Comparison of ENCODE assay signal across 5 worm cellular contexts in genomic region chrV:3587633-3588032, ce11.
TF ChIP-seq lines count a peak whose summit lies in the region.

No protein-coding gene starts in this region.

TF ChIP-seq in whole organism, L1 larva, 84 proteins besides CTCF, POLR2A, EP300 and RAD21 (continues in another document):
- TF ChIP-seq Y116A8C.19 (tag; optimal IDR thresholded peaks at IDR 0.05; lab: Kevin White, UChicago; ENCODE audit: borderline replicate concordance): no peak
- peak; percentile 12 for TF ChIP-seq tbx-2 (tag; optimal IDR thresholded peaks at IDR 0.05; lab: Kevin White, UChicago)
- TF ChIP-seq nhr-47 (tag; optimal IDR thresholded peaks at IDR 0.05; lab: Kevin White, UChicago): no peak
- no peak for TF ChIP-seq mdl-1 (tag; optimal IDR thresholded peaks at IDR 0.05; lab: Kevin White, UChicago)
- TF ChIP-seq swsn-7 (tag; optimal IDR thresholded peaks at IDR 0.05; lab: Kevin White, UChicago): peak; percentile 47
- TF ChIP-seq fkh-4 (tag; optimal IDR thresholded peaks at IDR 0.05; lab: Kevin White, UChicago; ENCODE audit: borderline replicate concordance): no peak
- TF ChIP-seq nhr-85 (tag; lab: Kevin White, UChicago): peak; percentile 36
- TF ChIP-seq sox-4 (tag; optimal IDR thresholded peaks at IDR 0.05; lab: Kevin White, UChicago): no peak
- TF ChIP-seq sup-37 (GFP tag; optimal IDR thresholded peaks at IDR 0.05; lab: Kevin White, UChicago): no peak
- peak; percentile 21 for TF ChIP-seq snu-23 (GFP tag; optimal IDR thresholded peaks at IDR 0.05; lab: Kevin White, UChicago)
- no peak for TF ChIP-seq ets-5 (GFP tag; IDR thresholded peaks at IDR 0.05; lab: Robert Waterston, UW)
- no peak for TF ChIP-seq skn-1 (tag; optimal IDR thresholded peaks at IDR 0.05; lab: Kevin White, UChicago)
- TF ChIP-seq nhr-71 (tag; optimal IDR thresholded peaks at IDR 0.05; lab: Kevin White, UChicago): peak; percentile 48
- TF ChIP-seq mef-2 (tag; optimal IDR thresholded peaks at IDR 0.05; lab: Kevin White, UChicago): no peak
- no peak for TF ChIP-seq irx-1 (tag; optimal IDR thresholded peaks at IDR 0.05; lab: Kevin White, UChicago)
- peak; percentile 29 for TF ChIP-seq nhr-20 (tag; optimal IDR thresholded peaks at IDR 0.05; lab: Kevin White, UChicago)
- TF ChIP-seq snpc-4 (tag; optimal IDR thresholded peaks at IDR 0.05; lab: Kevin White, UChicago): no peak
- TF ChIP-seq unc-130 (tag; optimal IDR thresholded peaks at IDR 0.05; lab: Kevin White, UChicago): peak; percentile 20
- TF ChIP-seq C34B4.2 (tag; optimal IDR thresholded peaks at IDR 0.05; lab: Kevin White, UChicago): no peak

TF ChIP-seq in whole organism, L3 larva, 47 proteins besides CTCF, POLR2A, EP300 and RAD21:
- peak; percentile 11 for TF ChIP-seq hmg-11 (tag; optimal IDR thresholded peaks at IDR 0.05; lab: Kevin White, UChicago)
- TF ChIP-seq ama-1 (optimal IDR thresholded peaks at IDR 0.05; lab: Kevin White, UChicago): no peak
- no peak for TF ChIP-seq egl-5 (tag; optimal IDR thresholded peaks at IDR 0.05; lab: Kevin White, UChicago)
- TF ChIP-seq nhr-23 (tag; optimal IDR thresholded peaks at IDR 0.05; lab: Kevin White, UChicago): peak; percentile 17
- TF ChIP-seq pha-4 (tag; optimal IDR thresholded peaks at IDR 0.05; lab: Kevin White, UChicago): peak; percentile 24
- peak; percentile 33 for TF ChIP-seq nfya-1 (tag; optimal IDR thresholded peaks at IDR 0.05; lab: Kevin White, UChicago; ENCODE audit: insufficient read depth)
- TF ChIP-seq elt-2 (tag; optimal IDR thresholded peaks at IDR 0.05; lab: Kevin White, UChicago): peak; percentile 20
- TF ChIP-seq ceh-9 (tag; optimal IDR thresholded peaks at IDR 0.05; lab: Kevin White, UChicago): no peak
- TF ChIP-seq nhr-43 (tag; optimal IDR thresholded peaks at IDR 0.05; lab: Kevin White, UChicago; ENCODE audit: poor library complexity, severe bottlenecking): peak; percentile 1
- TF ChIP-seq ztf-11 (tag; optimal IDR thresholded peaks at IDR 0.05; lab: Kevin White, UChicago): no peak
- peak; percentile 10 for TF ChIP-seq pqm-1 (tag; optimal IDR thresholded peaks at IDR 0.05; lab: Kevin White, UChicago)

TF ChIP-seq in whole organism, early embryonic, 17 proteins besides CTCF, POLR2A, EP300 and RAD21:
- TF ChIP-seq hmbx-1 (tag; optimal IDR thresholded peaks at IDR 0.05; lab: Kevin White, UChicago): no peak
- no peak for TF ChIP-seq tra-4 (tag; optimal IDR thresholded peaks at IDR 0.05; lab: Kevin White, UChicago)
- peak; percentile 52 for TF ChIP-seq B0310.2 (tag; optimal IDR thresholded peaks at IDR 0.05; lab: Kevin White, UChicago)
- peak; percentile 60 for TF ChIP-seq ceh-36 (tag; optimal IDR thresholded peaks at IDR 0.05; lab: Kevin White, UChicago)
- no peak for TF ChIP-seq aly-1 (tag; optimal IDR thresholded peaks at IDR 0.05; lab: Kevin White, UChicago)
- TF ChIP-seq tbx-11 (GFP tag; IDR thresholded peaks at IDR 0.05; lab: Robert Waterston, UW): peak; percentile 55; the same call in 1 of the 2 replicates
- TF ChIP-seq pes-1 (GFP tag; IDR thresholded peaks at IDR 0.05; lab: Robert Waterston, UW): peak; percentile 84
- TF ChIP-seq ceh-13 (GFP tag; optimal IDR thresholded peaks at IDR 0.05; lab: Kevin White, UChicago): no peak
- peak; percentile 45; the same call in 1 of the 2 replicates for TF ChIP-seq scrt-1 (GFP tag; IDR thresholded peaks at IDR 0.05; lab: Robert Waterston, UW)
- TF ChIP-seq ama-1 (optimal IDR thresholded peaks at IDR 0.05; lab: Kevin White, UChicago): no peak
- no peak for TF ChIP-seq tbx-37 (GFP tag; conservative IDR thresholded peaks at IDR 0.05; lab: Robert Waterston, UW)
- TF ChIP-seq hmg-4 (GFP tag; optimal IDR thresholded peaks at IDR 0.05; lab: Kevin White, UChicago): peak; percentile 61
- peak; percentile 28 for TF ChIP-seq hnd-1 (tag; optimal IDR thresholded peaks at IDR 0.05; lab: Kevin White, UChicago)
- peak; percentile 59 for TF ChIP-seq F13C5.2 (tag; optimal IDR thresholded peaks at IDR 0.05; lab: Kevin White, UChicago)
- TF ChIP-seq flt-1 (GFP tag; IDR thresholded peaks at IDR 0.05; lab: Robert Waterston, UW): no peak; the same call in 1 of the 2 replicates
- peak; percentile 68; the same call in 1 of the 2 replicates for TF ChIP-seq sea-1 (GFP tag; conservative IDR thresholded peaks at IDR 0.05; lab: Robert Waterston, UW)
- TF ChIP-seq ets-7 (tag; optimal IDR thresholded peaks at IDR 0.05; lab: Kevin White, UChicago): no peak

TF ChIP-seq in whole organism, midembryonic, 9 proteins besides CTCF, POLR2A, EP300 and RAD21:
- TF ChIP-seq tab-1 (GFP tag; IDR thresholded peaks at IDR 0.05; lab: Robert Waterston, UW) (peak; percentile 81; the same call in 1 of the 2 replicates), flt-1 (GFP tag; IDR thresholded peaks at IDR 0.05; lab: Robert Waterston, UW) (peak; percentile 74), ref-1 (GFP tag; conservative IDR thresholded peaks at IDR 0.05; lab: Robert Waterston, UW) (no peak), T22C8.4 (GFP tag; IDR thresholded peaks at IDR 0.05; lab: Robert Waterston, UW) (0 out of 2 replicates have a peak, but pooled peaks have one; percentile 15), klf-2 (GFP tag; conservative IDR thresholded peaks at IDR 0.05; lab: Robert Waterston, UW) (0 out of 2 replicates have a peak, but pooled peaks have one; percentile 57), med-1 (GFP tag; optimal IDR thresholded peaks at IDR 0.05; lab: Kevin White, UChicago; ENCODE audit: insufficient read depth) (peak; percentile 66), ztf-23 (GFP tag; IDR thresholded peaks at IDR 0.05; lab: Robert Waterston, UW) (peak; percentile 76), cog-1 (tag; optimal IDR thresholded peaks at IDR 0.05; lab: Kevin White, UChicago) (no peak), ztf-29 (GFP tag; IDR thresholded peaks at IDR 0.05; lab: Robert Waterston, UW) (peak; percentile 49; the same call in 1 of the 2 replicates)

TF ChIP-seq in whole organism, young adult, 124 proteins besides CTCF, POLR2A, EP300 and RAD21:
- no peak for TF ChIP-seq gei-17 (GFP tag; optimal IDR thresholded peaks at IDR 0.05; lab: Kevin White, UChicago)
- TF ChIP-seq attf-5 (GFP tag; optimal IDR thresholded peaks at IDR 0.05; lab: Kevin White, UChicago): peak; percentile 17
- no peak for TF ChIP-seq dox-1 (GFP tag; IDR thresholded peaks at IDR 0.05; lab: Robert Waterston, UW)
- peak; percentile 10 for TF ChIP-seq madf-10 (tag; optimal IDR thresholded peaks at IDR 0.05; lab: Kevin White, UChicago)
- no peak for TF ChIP-seq hrde-1 (tag; optimal IDR thresholded peaks at IDR 0.05; lab: Kevin White, UChicago; ENCODE audit: borderline replicate concordance)
- no peak for TF ChIP-seq F49E8.2 (tag; optimal IDR thresholded peaks at IDR 0.05; lab: Kevin White, UChicago; ENCODE audit: insufficient read depth)
- no peak for TF ChIP-seq lsy-27 (tag; optimal IDR thresholded peaks at IDR 0.05; lab: Kevin White, UChicago; ENCODE audit: borderline replicate concordance, insufficient read depth)
- TF ChIP-seq lin-40 (tag; optimal IDR thresholded peaks at IDR 0.05; lab: Kevin White, UChicago): no peak
- peak; percentile 9; the same call in 1 of the 2 replicates for TF ChIP-seq egrh-3 (GFP tag; IDR thresholded peaks at IDR 0.05; lab: Robert Waterston, UW)
- TF ChIP-seq hmg-1.2 (GFP tag; IDR thresholded peaks at IDR 0.05; lab: Robert Waterston, UW): 0 out of 2 replicates have a peak, but pooled peaks have one; percentile 11
- TF ChIP-seq nhr-120 (GFP tag; IDR thresholded peaks at IDR 0.05; lab: Robert Waterston, UW): no peak
- no peak for TF ChIP-seq Y95B8A.8 (GFP tag; IDR thresholded peaks at IDR 0.05; lab: Robert Waterston, UW)
- peak; percentile 12 for TF ChIP-seq lin-54 (GFP tag; optimal IDR thresholded peaks at IDR 0.05; lab: Kevin White, UChicago)
- 0 out of 2 replicates have a peak, but pooled peaks have one; percentile 29 for TF ChIP-seq attf-3 (GFP tag; conservative IDR thresholded peaks at IDR 0.05; lab: Robert Waterston, UW)
- TF ChIP-seq F57C9.4 (tag; optimal IDR thresholded peaks at IDR 0.05; lab: Kevin White, UChicago): no peak
- TF ChIP-seq snpc-1.3 (tag; optimal IDR thresholded peaks at IDR 0.05; lab: Kevin White, UChicago; ENCODE audit: insufficient read depth): peak; percentile 39
- 0 out of 2 replicates have a peak, but pooled peaks have one; percentile 17 for TF ChIP-seq rcor-1 (GFP tag; IDR thresholded peaks at IDR 0.05; lab: Robert Waterston, UW)
- TF ChIP-seq cebp-1 (GFP tag; IDR thresholded peaks at IDR 0.05; lab: Robert Waterston, UW): peak; percentile 88
- TF ChIP-seq cebp-1 (tag; optimal IDR thresholded peaks at IDR 0.05; lab: Kevin White, UChicago): peak; percentile 98
- TF ChIP-seq mcd-1 (GFP tag; IDR thresholded peaks at IDR 0.05; lab: Robert Waterston, UW): peak; percentile 53

Comparison
In these comparisons a context has a peak if more than half of its experiments do, and no peak if none do; other contexts are left out.
1. Of the 8 proteins assayed by ChIP-seq in both whole organism, young adult and whole organism, L1 larva: peak only in whole organism, young adult: none; only in whole organism, L1 larva: dpl-1, lin-35 and unc-130; in both: none; in neither: 4; mixed calls (peak in some experiments, not most) for 1.